Worm (Caenorhabditis elegans): ENCODE measurements around the gene egl-23.

egl-23 gene

ce11 chrIV:13988781-13989180 lies at the start of gene egl-23:
egl-23 (plus strand) TSS chrIV:13989081.
- TF ChIP-seq W03F9.2 (tag; optimal IDR thresholded peaks at IDR 0.05) (no peak), him-1 (tag; optimal IDR thresholded peaks at IDR 0.05) (no peak), dao-5 (tag; optimal IDR thresholded peaks at IDR 0.05) (no peak)

ce11 chrIV:13940847-13941246 lies 48.0 kb upstream of the egl-23 start:
- TF ChIP-seq him-1 (tag; optimal IDR thresholded peaks at IDR 0.05) (no peak), dao-5 (tag; optimal IDR thresholded peaks at IDR 0.05) (no peak), W03F9.2 (tag; optimal IDR thresholded peaks at IDR 0.05) (no peak)

DNA sequence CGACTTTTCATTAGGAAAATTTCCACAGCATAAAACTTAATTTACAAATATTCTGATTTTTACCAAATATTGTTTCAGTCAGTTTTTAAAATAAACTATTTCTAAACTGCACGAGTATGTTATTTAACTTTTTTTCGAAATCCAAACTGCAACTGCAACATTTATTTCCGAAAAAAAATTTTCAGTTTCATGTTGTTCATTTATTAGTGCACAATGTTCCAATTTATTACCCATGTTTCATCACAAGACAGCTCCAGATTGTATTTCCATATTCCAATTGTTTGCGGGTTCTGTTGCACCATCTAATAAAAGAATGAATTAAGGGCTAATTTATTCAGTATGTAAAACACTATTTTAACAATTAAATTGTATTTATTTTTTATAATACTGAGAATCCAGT lies 47.2 kb upstream of the egl-23 start:
- TF ChIP-seq W03F9.2 (tag; optimal IDR thresholded peaks at IDR 0.05) (no peak), him-1 (tag; optimal IDR thresholded peaks at IDR 0.05) (no peak), dao-5 (tag; optimal IDR thresholded peaks at IDR 0.05) (no peak)

ce11 chrIV:13945188-13945587 lies 43.7 kb upstream of the egl-23 start:
- no peak for TF ChIP-seq W03F9.2 (tag; optimal IDR thresholded peaks at IDR 0.05)
- no peak for TF ChIP-seq dao-5 (tag; optimal IDR thresholded peaks at IDR 0.05)
- TF ChIP-seq him-1 (tag; optimal IDR thresholded peaks at IDR 0.05): no peak

DNA sequence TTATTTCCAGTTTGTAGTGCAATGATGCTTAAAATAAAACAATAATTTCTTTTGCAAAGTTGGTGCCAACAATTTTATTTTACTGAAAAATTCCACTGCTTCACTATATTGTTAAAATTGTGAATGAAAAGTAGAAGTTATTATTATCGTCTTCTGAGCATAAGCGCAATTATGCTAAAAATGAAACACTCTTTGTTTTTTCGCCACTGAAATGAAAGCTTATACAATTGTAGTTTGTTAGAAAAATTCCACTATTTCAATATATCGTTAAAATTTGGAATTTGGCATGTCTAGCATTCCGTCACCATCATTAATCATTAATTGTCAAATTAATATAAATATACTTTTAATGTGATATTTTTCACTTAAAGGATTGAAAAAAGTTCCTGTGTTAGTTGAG lies 34.9 kb upstream of the egl-23 start:
- TF ChIP-seq W03F9.2 (tag; optimal IDR thresholded peaks at IDR 0.05): no peak
- TF ChIP-seq dao-5 (tag; optimal IDR thresholded peaks at IDR 0.05): no peak
- no peak for TF ChIP-seq him-1 (tag; optimal IDR thresholded peaks at IDR 0.05)

ce11 chrIV:13954578-13954977 lies 34.3 kb upstream of the egl-23 start:
- no peak for TF ChIP-seq W03F9.2 (tag; optimal IDR thresholded peaks at IDR 0.05)
- TF ChIP-seq him-1 (tag; optimal IDR thresholded peaks at IDR 0.05): no peak
- no peak for TF ChIP-seq dao-5 (tag; optimal IDR thresholded peaks at IDR 0.05)

ce11 chrIV:13979797-13980459 lies 9.0 kb upstream of the egl-23 start, which contains the start of gene dnbp-1:
dnbp-1 (minus strand) TSS chrIV:13979847.
- TF ChIP-seq dao-5 (tag; optimal IDR thresholded peaks at IDR 0.05) (no peak), W03F9.2 (tag; optimal IDR thresholded peaks at IDR 0.05) (peak; percentile 67), him-1 (tag; optimal IDR thresholded peaks at IDR 0.05) (no peak)

DNA sequence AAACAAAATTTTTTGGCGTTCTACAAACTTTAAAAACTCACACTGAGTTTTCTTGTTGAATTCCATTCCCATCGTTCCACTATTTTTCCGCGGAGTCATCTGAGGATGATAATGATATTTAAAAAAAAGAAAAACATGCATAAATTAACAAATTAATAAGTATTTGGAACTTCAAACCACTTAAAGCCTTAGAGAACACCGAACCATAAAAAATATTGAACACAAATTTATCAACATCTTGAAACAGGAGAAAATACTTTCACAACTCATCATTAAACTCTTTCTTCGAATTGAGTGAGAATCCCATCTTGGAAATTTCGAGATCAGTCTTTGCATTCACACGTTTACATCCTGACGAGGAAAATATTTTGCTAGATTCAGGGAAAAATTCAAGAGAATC lies 6.5 kb upstream of the egl-23 start, which contains the start of gene gei-18:
Gene gei-18, minus strand, starts transcription at position 101 of the 400 bp plus-strand sequence.
- TF ChIP-seq him-1 (tag; optimal IDR thresholded peaks at IDR 0.05): no peak

ce11 chrIV:13984041-13984440 lies 4.8 kb upstream of the egl-23 start, which contains the start of gene tor-2:
tor-2 (minus strand) TSS chrIV:13984141.
- TF ChIP-seq dao-5 (tag; optimal IDR thresholded peaks at IDR 0.05) (no peak), W03F9.2 (tag; optimal IDR thresholded peaks at IDR 0.05) (no peak), him-1 (tag; optimal IDR thresholded peaks at IDR 0.05) (no peak)

- TF ChIP-seq W03F9.2 (tag; optimal IDR thresholded peaks at IDR 0.05): no peak
- no peak for TF ChIP-seq him-1 (tag; optimal IDR thresholded peaks at IDR 0.05)
- no peak for TF ChIP-seq dao-5 (tag; optimal IDR thresholded peaks at IDR 0.05)
Observed at ce11 chrIV:13985705-13986104, 3.2 kb upstream of the egl-23 start, which contains the start of gene tor-1. tor-1 (minus strand) TSS chrIV:13985805.

ce11 chrIV:13989875-13990274 lies 994 bp downstream of the egl-23 start:
- TF ChIP-seq dao-5 (tag; optimal IDR thresholded peaks at IDR 0.05) (no peak), him-1 (tag; optimal IDR thresholded peaks at IDR 0.05) (no peak), W03F9.2 (tag; optimal IDR thresholded peaks at IDR 0.05) (no peak)

DNA sequence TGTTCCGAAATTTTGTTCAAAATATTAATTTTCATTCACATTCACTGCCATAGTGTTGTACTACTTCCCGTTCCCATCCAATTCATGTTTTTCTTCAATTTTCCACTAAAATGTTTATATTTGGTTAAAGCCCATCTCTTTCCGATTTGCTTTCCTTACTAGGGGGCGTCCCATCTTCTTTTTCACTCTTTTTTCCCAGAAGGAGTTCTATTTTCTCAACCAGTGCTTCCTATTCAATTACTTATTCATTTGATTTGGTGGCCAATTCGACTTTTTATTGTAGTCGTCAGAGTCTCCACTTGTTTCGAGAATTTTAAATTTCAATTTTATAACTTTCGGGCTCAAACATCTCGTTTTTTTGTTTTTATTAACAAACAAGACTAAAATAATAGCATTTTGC lies 12.9 kb downstream of the egl-23 start:
- TF ChIP-seq W03F9.2 (tag; optimal IDR thresholded peaks at IDR 0.05): no peak
- TF ChIP-seq dao-5 (tag; optimal IDR thresholded peaks at IDR 0.05): no peak
- TF ChIP-seq him-1 (tag; optimal IDR thresholded peaks at IDR 0.05): no peak

- no peak for TF ChIP-seq him-1 (tag; optimal IDR thresholded peaks at IDR 0.05)
Observed at ce11 chrIV:14008709-14009108, 19.8 kb downstream of the egl-23 start.

DNA sequence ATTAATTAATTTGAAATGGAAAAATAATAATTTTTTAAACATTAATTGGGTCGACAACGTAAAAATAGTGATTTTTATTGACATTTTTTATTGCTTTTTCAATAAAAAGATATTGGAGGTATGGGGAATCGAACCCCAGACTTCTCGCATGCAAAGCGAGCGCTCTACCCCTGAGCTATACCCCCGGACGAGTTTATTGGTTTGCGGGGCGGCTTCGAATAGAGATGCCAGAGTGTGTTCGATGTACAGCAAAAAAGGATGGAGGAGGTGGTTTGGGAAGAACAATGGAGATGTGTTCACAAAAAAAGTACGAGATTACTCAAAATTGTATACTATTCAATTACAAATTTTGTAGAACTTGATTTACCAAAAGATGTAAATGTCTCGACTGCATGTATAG lies 24.8 kb downstream of the egl-23 start:
- TF ChIP-seq W03F9.2 (tag; optimal IDR thresholded peaks at IDR 0.05) (peak; percentile 49), dao-5 (tag; optimal IDR thresholded peaks at IDR 0.05) (no peak), him-1 (tag; optimal IDR thresholded peaks at IDR 0.05) (no peak)

DNA sequence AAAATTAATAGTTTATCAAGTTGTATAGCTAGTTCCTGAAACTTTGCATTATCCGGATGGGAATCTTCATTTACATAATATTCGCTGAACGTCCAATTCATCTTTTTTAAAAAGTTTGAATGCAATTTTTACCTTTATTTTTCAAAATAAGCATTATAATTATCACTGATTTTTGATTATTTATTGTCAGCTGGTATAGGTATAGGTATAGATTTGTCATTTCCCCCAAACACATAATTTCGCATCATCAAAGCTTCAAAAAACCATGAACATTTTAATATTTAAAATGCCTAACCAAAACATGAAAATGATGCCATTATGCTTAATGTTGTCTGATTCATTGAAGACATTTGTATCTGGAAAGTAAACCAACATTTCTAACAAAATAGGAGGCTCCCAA lies 27.0 kb downstream of the egl-23 start, which contains the start of gene srw-63:
Gene srw-63, minus strand, starts transcription at position 101 of the 400 bp plus-strand sequence.
- TF ChIP-seq dao-5 (tag; optimal IDR thresholded peaks at IDR 0.05) (no peak), W03F9.2 (tag; optimal IDR thresholded peaks at IDR 0.05) (no peak), him-1 (tag; optimal IDR thresholded peaks at IDR 0.05) (no peak)

Measured in whole organism, L4/young adult.